Fruit fly (Drosophila melanogaster) whole organism, embryonic: ENCODE results near the gene Adat1.

Source experiments
- Adf1 ChIP-seq: fragments of 200-800 bp; sonication (Bioruptor generic); IDR thresholded peaks from 2 replicates; pipeline ENCODE4 v1.3.6; 2022; ENCODE audit warnings: missing biosample characterization, missing genetic modification characterization
- Awh ChIP-seq: fragments of 200-800 bp; sonication (Bioruptor generic); IDR thresholded peaks from 2 replicates; pipeline ENCODE4, ENCODE4 v1.3.6; 2022; ENCODE audit warnings: missing biosample characterization, missing genetic modification characterization
- B-H2 ChIP-seq: fragments of 200-800 bp; sonication (Bioruptor generic); optimal IDR thresholded peaks from 2 replicates; lab custom pipeline; 2018; ENCODE audit warnings: missing biosample characterization, mild to moderate bottlenecking, missing genetic modification characterization
- Bdp1 ChIP-seq: fragments of 200-800 bp; sonication (Bioruptor generic); optimal IDR thresholded peaks from 3 replicates; lab custom pipeline; 2016; ENCODE audit warnings: missing biosample characterization, missing genetic modification characterization
- CG11093 ChIP-seq: fragments of 200-800 bp; sonication (Bioruptor generic); IDR thresholded peaks from 3 replicates; pipeline ENCODE4 v1.3.6; 2022; ENCODE audit warnings: missing biosample characterization, missing genetic modification characterization
- CG11456 ChIP-seq: fragments of 200-800 bp; sonication (Bioruptor generic); IDR thresholded peaks from 3 replicates; pipeline ENCODE4 v1.3.6; 2022; ENCODE audit warnings: missing biosample characterization, missing genetic modification characterization
- CG15073 ChIP-seq: fragments of 200-800 bp; sonication (Bioruptor generic); optimal IDR thresholded peaks from 2 replicates; lab custom pipeline; 2016; ENCODE audit warnings: missing biosample characterization, missing genetic modification characterization
- CG1602 ChIP-seq: fragments of 200-800 bp; sonication (Bioruptor generic); optimal IDR thresholded peaks from 3 replicates; lab custom pipeline; 2016; ENCODE audit warnings: missing biosample characterization, missing genetic modification characterization
- CG17328 ChIP-seq: fragments of 200-800 bp; sonication (Bioruptor generic); IDR thresholded peaks from 2 replicates; pipeline ENCODE4 v1.3.6; 2022; ENCODE audit warnings: missing biosample characterization, missing genetic modification characterization
- CG17612 ChIP-seq: fragments of 200-800 bp; sonication (Bioruptor generic); IDR thresholded peaks from 2 replicates; pipeline ENCODE4 v1.3.6; 2022; ENCODE audit warnings: missing biosample characterization, missing genetic modification characterization
- CG17912 ChIP-seq: fragments of 200-800 bp; sonication (Bioruptor generic); optimal IDR thresholded peaks from 2 replicates; lab custom pipeline; 2018; ENCODE audit warnings: missing biosample characterization, mild to moderate bottlenecking, missing genetic modification characterization
- CG32772 ChIP-seq: fragments of 200-800 bp; sonication (Bioruptor generic); IDR thresholded peaks from 2 replicates; pipeline ENCODE4 v1.3.6; 2022; ENCODE audit warnings: missing biosample characterization, missing genetic modification characterization
- CG34224 ChIP-seq: fragments of 200-800 bp; sonication (Bioruptor generic); IDR thresholded peaks from 3 replicates; pipeline ENCODE4 v1.3.6; 2022; ENCODE audit warnings: missing biosample characterization, missing genetic modification characterization; ENCODE audit not compliant: partially characterized antibody
- CG4854 ChIP-seq: fragments of 200-800 bp; sonication (Bioruptor generic); optimal IDR thresholded peaks from 2 replicates; lab custom pipeline; 2016; ENCODE audit warnings: missing biosample characterization, missing genetic modification characterization, inconsistent platforms
- CG7372 ChIP-seq: fragments of 200-800 bp; sonication (Bioruptor generic); IDR thresholded peaks from 2 replicates; pipeline ENCODE4 v1.3.6; 2022; ENCODE audit warnings: missing biosample characterization, missing genetic modification characterization
- CG7839 ChIP-seq: fragments of 200-800 bp; sonication (Bioruptor generic); optimal IDR thresholded peaks from 3 replicates; lab custom pipeline; 2018; ENCODE audit warnings: missing biosample characterization, mild to moderate bottlenecking, missing genetic modification characterization, moderate library complexity
- CG8388 ChIP-seq: fragments of 200-800 bp; sonication (Bioruptor generic); optimal IDR thresholded peaks from 2 replicates; lab custom pipeline; 2019; ENCODE audit warnings: missing biosample characterization, mild to moderate bottlenecking, missing genetic modification characterization, moderate library complexity
- Camta ChIP-seq: fragments of 200-800 bp; sonication (Bioruptor generic); optimal IDR thresholded peaks from 2 replicates; lab custom pipeline; 2016; ENCODE audit warnings: missing biosample characterization, missing genetic modification characterization
- Dad ChIP-seq: fragments of 200-800 bp; sonication (Bioruptor generic); optimal IDR thresholded peaks from 3 replicates; lab custom pipeline; 2016; ENCODE audit warnings: missing biosample characterization, missing genetic modification characterization
- Dp ChIP-seq: fragments of 200-800 bp; sonication (Bioruptor generic); optimal IDR thresholded peaks from 2 replicates; lab custom pipeline; 2018; ENCODE audit warnings: missing biosample characterization, mild to moderate bottlenecking, missing genetic modification characterization, moderate library complexity
- Dref ChIP-seq: fragments of 200-800 bp; sonication (Bioruptor generic); IDR thresholded peaks from 2 replicates; pipeline ENCODE4 v1.3.6; 2022; ENCODE audit warnings: missing biosample characterization, missing genetic modification characterization
- H15 ChIP-seq: fragments of 200-800 bp; sonication (Bioruptor generic); IDR thresholded peaks from 3 replicates; pipeline ENCODE4 v1.3.6; 2022; ENCODE audit warnings: missing biosample characterization, missing genetic modification characterization
- HLHmδ ChIP-seq: fragments of 200-800 bp; sonication (Bioruptor generic); optimal IDR thresholded peaks from 2 replicates; lab custom pipeline; 2018; ENCODE audit warnings: missing biosample characterization, mild to moderate bottlenecking, missing genetic modification characterization, moderate library complexity
- HmgD ChIP-seq: fragments of 200-800 bp; sonication (Bioruptor generic); optimal IDR thresholded peaks from 3 replicates; lab custom pipeline; 2016; ENCODE audit warnings: missing biosample characterization, missing genetic modification characterization
- Hmx ChIP-seq: fragments of 200-800 bp; sonication (Bioruptor generic); optimal IDR thresholded peaks from 2 replicates; lab custom pipeline; 2016; ENCODE audit warnings: missing biosample characterization, missing genetic modification characterization
- MTF-1 ChIP-seq: fragments of 200-800 bp; sonication (Bioruptor generic); optimal IDR thresholded peaks from 2 replicates; lab custom pipeline; 2018; ENCODE audit warnings: missing biosample characterization, mild to moderate bottlenecking, missing genetic modification characterization, borderline replicate concordance
- Myb ChIP-seq: fragments of 200-800 bp; sonication (Bioruptor generic); optimal IDR thresholded peaks from 2 replicates; lab custom pipeline; 2016; ENCODE audit warnings: missing biosample characterization, missing genetic modification characterization
- NK7.1 ChIP-seq: fragments of 200-800 bp; sonication (Bioruptor generic); optimal IDR thresholded peaks from 3 replicates; lab custom pipeline; 2016; ENCODE audit warnings: missing biosample characterization, missing genetic modification characterization
- Sin3A ChIP-seq: fragments of >200 bp; optimal IDR thresholded peaks from 2 replicates; lab custom pipeline; 2018
- ara ChIP-seq: fragments of 200-800 bp; sonication (Bioruptor generic); IDR thresholded peaks from 2 replicates; pipeline ENCODE4 v1.3.6; 2022; ENCODE audit warnings: missing biosample characterization, missing genetic modification characterization
- bbx ChIP-seq: fragments of 200-800 bp; sonication (Bioruptor generic); IDR thresholded peaks from 2 replicates; pipeline ENCODE4 v1.3.6; 2022; ENCODE audit warnings: missing biosample characterization, missing genetic modification characterization; ENCODE audit not compliant: partially characterized antibody
- cato ChIP-seq: fragments of 200-800 bp; sonication (Bioruptor generic); optimal IDR thresholded peaks from 2 replicates; lab custom pipeline; 2016; ENCODE audit warnings: missing biosample characterization, missing genetic modification characterization, borderline replicate concordance
- chn ChIP-seq: fragments of 200-800 bp; sonication (Bioruptor generic); optimal IDR thresholded peaks from 2 replicates; lab custom pipeline; 2016; ENCODE audit warnings: missing biosample characterization, missing genetic modification characterization
- crc ChIP-seq: fragments of 200-800 bp; sonication (Bioruptor generic); optimal IDR thresholded peaks from 2 replicates; lab custom pipeline; 2016; ENCODE audit warnings: missing biosample characterization, missing genetic modification characterization
- dati ChIP-seq: fragments of 200-800 bp; sonication (Bioruptor generic); IDR thresholded peaks from 2 replicates; pipeline ENCODE4 v1.3.6; 2022; ENCODE audit warnings: missing biosample characterization, missing genetic modification characterization
- dm ChIP-seq: fragments of 200-800 bp; sonication (Bioruptor generic); optimal IDR thresholded peaks from 3 replicates; lab custom pipeline; 2016; ENCODE audit warnings: missing biosample characterization, missing genetic modification characterization
- dpn ChIP-seq, 2 experiments: fragments of 200-800 bp; sonication (Bioruptor generic); optimal IDR thresholded peaks; 3 replicates each; lab custom pipeline; 2016; ENCODE audit warnings: missing biosample characterization in 2 of 2, missing genetic modification characterization in 2 of 2
- esg ChIP-seq: fragments of 200-800 bp; sonication (Bioruptor generic); conservative IDR thresholded peaks from 2 replicates; pipeline ENCODE4 v1.3.6; 2022; ENCODE audit warnings: missing biosample characterization, missing genetic modification characterization
- fru ChIP-seq: fragments of >200 bp; optimal IDR thresholded peaks from 2 replicates; lab custom pipeline; 2017
- gcm2 ChIP-seq: fragments of 200-800 bp; sonication (Bioruptor generic); optimal IDR thresholded peaks from 2 replicates; lab custom pipeline; 2016; ENCODE audit warnings: missing biosample characterization, missing genetic modification characterization
- insv ChIP-seq, 2 experiments: fragments of 200-800 bp; sonication (Bioruptor generic); optimal IDR thresholded peaks; 3 replicates each; lab custom pipeline; 2016 to 2018; ENCODE audit warnings: missing biosample characterization in 2 of 2, missing genetic modification characterization in 2 of 2
- kay ChIP-seq: fragments of 200-800 bp; sonication (Bioruptor generic); optimal IDR thresholded peaks from 2 replicates; lab custom pipeline; 2016; ENCODE audit warnings: missing biosample characterization, missing genetic modification characterization
- lab ChIP-seq: fragments of 200-800 bp; sonication (Bioruptor generic); optimal IDR thresholded peaks from 3 replicates; lab custom pipeline; 2017; ENCODE audit warnings: missing biosample characterization, missing genetic modification characterization, mild to moderate bottlenecking, moderate library complexity, missing genetic modification reagents
- odd ChIP-seq: fragments of 200-800 bp; sonication (Bioruptor generic); optimal IDR thresholded peaks from 2 replicates; lab custom pipeline; 2017; ENCODE audit warnings: missing biosample characterization, mild to moderate bottlenecking, missing genetic modification characterization
- peb ChIP-seq: fragments of 200-800 bp; sonication (Bioruptor generic); IDR thresholded peaks from 2 replicates; pipeline ENCODE4 v1.3.6; 2022; ENCODE audit warnings: missing biosample characterization, missing genetic modification characterization
- sisA ChIP-seq: fragments of 200-800 bp; sonication (Bioruptor generic); IDR thresholded peaks from 2 replicates; pipeline ENCODE4 v1.3.6; 2022; ENCODE audit warnings: missing biosample characterization, missing genetic modification characterization
- slp2 ChIP-seq: fragments of 200-800 bp; sonication (Bioruptor generic); optimal IDR thresholded peaks from 2 replicates; lab custom pipeline; 2016; ENCODE audit warnings: missing biosample characterization, missing genetic modification characterization
- sqz ChIP-seq: fragments of 200-800 bp; sonication (Bioruptor generic); optimal IDR thresholded peaks from 3 replicates; lab custom pipeline; 2018; ENCODE audit warnings: missing biosample characterization, mild to moderate bottlenecking, missing genetic modification characterization
- tin ChIP-seq: fragments of 200-800 bp; sonication (Bioruptor generic); optimal IDR thresholded peaks from 3 replicates; lab custom pipeline; 2016; ENCODE audit warnings: missing biosample characterization, missing genetic modification characterization
- tx ChIP-seq: fragments of 200-800 bp; sonication (Bioruptor generic); optimal IDR thresholded peaks from 2 replicates; lab custom pipeline; 2016; ENCODE audit warnings: missing biosample characterization, missing genetic modification characterization

Adat1 gene

DNA sequence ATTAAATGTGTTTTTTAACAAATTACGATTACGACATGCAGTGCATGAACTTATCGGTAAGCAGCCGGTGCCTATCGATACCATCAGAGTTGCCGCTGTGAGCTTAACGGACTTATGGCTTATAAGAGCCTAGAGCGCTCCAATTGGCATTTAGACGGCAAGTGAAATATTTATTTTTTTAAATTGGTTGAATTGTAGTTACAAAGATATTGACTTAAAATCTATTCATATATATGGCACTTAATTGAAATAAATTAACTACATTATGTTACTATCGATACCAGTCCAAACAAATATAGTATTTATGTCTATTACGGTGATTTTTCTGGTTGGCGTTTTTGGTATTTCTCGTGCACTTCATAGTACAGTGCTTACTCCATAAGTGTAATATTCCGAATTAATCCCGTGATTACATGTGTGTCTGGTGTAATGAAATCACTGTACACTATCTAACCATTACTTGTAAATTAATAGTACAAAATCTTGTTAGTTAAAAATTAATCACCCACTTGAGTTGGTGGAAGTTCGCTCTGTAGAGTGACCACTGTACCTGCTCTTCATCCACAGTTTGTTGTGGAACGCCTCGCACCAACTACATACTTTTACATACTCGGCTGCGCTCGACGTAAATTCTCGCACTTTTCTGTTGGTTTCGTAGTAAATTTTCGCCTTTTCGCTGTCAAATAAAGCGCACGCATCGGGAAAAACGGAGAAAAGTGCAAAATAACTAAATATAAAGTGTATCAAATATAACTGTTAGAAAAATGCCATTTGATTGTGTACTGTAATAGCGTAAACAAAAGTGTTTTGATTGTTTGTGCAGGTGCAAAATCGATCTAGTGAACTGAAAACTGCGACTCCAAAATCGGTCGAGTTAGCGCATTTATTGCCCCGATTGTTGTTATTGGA lies 24.0 kb upstream of the Adat1 start, which contains the start of the genes mRpS23 and CenG1A (continued):
- TF ChIP-seq odd (peak; percentile 100), sisA (GFP tag; lab: Robert Waterston, UW) (peak; percentile 100), CG34224 (GFP tag; lab: Robert Waterston, UW) (peak; percentile 81), CG7372 (GFP tag; lab: Robert Waterston, UW) (peak; percentile 100), slp2 (GFP tag; lab: Kevin White, UChicago) (peak; percentile 100), Bdp1 (peak; percentile 96), gcm2 (GFP tag; lab: Kevin White, UChicago) (peak; percentile 99), CG17328 (GFP tag; lab: Robert Waterston, UW) (peak; percentile 100), Sin3A (lab: Kevin White, UChicago) (peak; percentile 55), lab (GFP tag; lab: Kevin White, UChicago) (peak; percentile 100), CG11456 (GFP tag; lab: Robert Waterston, UW) (peak; percentile 100), Awh (peak; percentile 100), kay (GFP tag; lab: Kevin White, UChicago) (peak; percentile 99), sqz (peak; percentile 99), CG7839 (tag; lab: Kevin White, UChicago) (peak; percentile 100), Camta (GFP tag; lab: Kevin White, UChicago) (peak; percentile 99), chn (GFP tag; lab: Kevin White, UChicago) (peak; percentile 100), CG4854 (GFP tag; lab: Kevin White, UChicago) (peak; percentile 100), Myb (GFP tag; lab: Kevin White, UChicago) (peak; percentile 96), esg (GFP tag; lab: Robert Waterston, UW) (peak; percentile 100), crc (peak; percentile 100), HmgD (GFP tag; lab: Kevin White, UChicago) (peak; percentile 99), CG11093 (peak; percentile 100), tx (GFP tag; lab: Kevin White, UChicago) (peak; percentile 99), CG32772 (GFP tag; lab: Robert Waterston, UW) (peak; percentile 100), Dref (GFP tag; lab: Robert Waterston, UW) (peak; percentile 70), fru (lab: Kevin White, UChicago) (no peak), Adf1 (GFP tag; lab: Robert Waterston, UW) (peak; percentile 95), peb (GFP tag; lab: Robert Waterston, UW) (peak; percentile 100), CG17612 (GFP tag; lab: Robert Waterston, UW) (peak; percentile 99), Hmx (peak; percentile 99), dpn (GFP tag; optimal IDR thresholded peaks at IDR 0.05; lab: Kevin White, UChicago) (peak; percentile 100), CG15073 (GFP tag; lab: Kevin White, UChicago) (peak; percentile 94), insv (GFP tag; optimal IDR thresholded peaks at IDR 0.05; lab: Kevin White, UChicago) (peak; percentile 73 to 89), CG1602 (GFP tag; lab: Kevin White, UChicago) (peak; percentile 100), CG17912 (GFP tag; lab: Kevin White, UChicago) (peak; percentile 99), H15 (peak; percentile 100), Dad (GFP tag; lab: Kevin White, UChicago) (peak; percentile 100), CG8388 (peak; percentile 100), tin (GFP tag; lab: Kevin White, UChicago) (peak; percentile 100), Dp (peak; percentile 60), NK7.1 (GFP tag; lab: Kevin White, UChicago) (peak; percentile 99), ara (GFP tag; lab: Robert Waterston, UW) (peak; percentile 100), MTF-1 (GFP tag; lab: Kevin White, UChicago) (peak; percentile 99), HLHmδ (GFP tag; lab: Kevin White, UChicago) (peak; percentile 86), B-H2 (GFP tag; lab: Kevin White, UChicago) (peak; percentile 99), cato (GFP tag; lab: Kevin White, UChicago) (peak; percentile 100), dm (peak; percentile 99), dati (GFP tag; lab: Robert Waterston, UW) (peak; percentile 100), bbx (peak; percentile 64; the same call in 1 of the 2 replicates)
